Fruit fly (Drosophila melanogaster) whole organism, embryonic: ENCODE data around the gene PGAP2.
A peak's percentile ranks its signal among the peaks of the same experiment; 100 is the strongest.

Experiments
- Ada2b ChIP-seq: fragments of 200-800 bp; sonication (Bioruptor generic); IDR thresholded peaks from 2 replicates; pipeline ENCODE4 v1.3.6; 2022; ENCODE audit warnings: missing biosample characterization, missing genetic modification characterization
- Atf3 ChIP-seq: fragments of 200-800 bp; sonication (Bioruptor generic); optimal IDR thresholded peaks from 3 replicates; lab custom pipeline; 2016; ENCODE audit warnings: missing biosample characterization, missing genetic modification characterization
- BEAF-32 ChIP-seq: fragments of 200-800 bp; sonication (Bioruptor generic); optimal IDR thresholded peaks from 3 replicates; lab custom pipeline; 2017; ENCODE audit warnings: missing biosample characterization, missing genetic modification characterization, mild to moderate bottlenecking, moderate library complexity, missing genetic modification reagents
- CG10209 ChIP-seq: fragments of 200-800 bp; sonication (Bioruptor generic); optimal IDR thresholded peaks from 3 replicates; lab custom pipeline; 2017; ENCODE audit warnings: missing biosample characterization, mild to moderate bottlenecking, missing genetic modification characterization, missing genetic modification reagents
- CG10959 ChIP-seq: fragments of 200-800 bp; sonication (Bioruptor generic); IDR thresholded peaks from 2 replicates; pipeline ENCODE4 v1.3.6; 2022; ENCODE audit warnings: missing biosample characterization, missing genetic modification characterization
- CG11456 ChIP-seq: fragments of 200-800 bp; sonication (Bioruptor generic); IDR thresholded peaks from 3 replicates; pipeline ENCODE4 v1.3.6; 2022; ENCODE audit warnings: missing biosample characterization, missing genetic modification characterization
- CG11504 ChIP-seq: fragments of 200-800 bp; sonication (Bioruptor generic); optimal IDR thresholded peaks from 3 replicates; lab custom pipeline; 2019; ENCODE audit warnings: missing biosample characterization, mild to moderate bottlenecking, missing genetic modification characterization, moderate library complexity
- CG14050 ChIP-seq: fragments of 200-800 bp; sonication (Bioruptor generic); IDR thresholded peaks from 3 replicates; pipeline ENCODE4 v1.3.6; 2022; ENCODE audit warnings: missing biosample characterization, missing genetic modification characterization
- CG17328 ChIP-seq: fragments of 200-800 bp; sonication (Bioruptor generic); IDR thresholded peaks from 2 replicates; pipeline ENCODE4 v1.3.6; 2022; ENCODE audit warnings: missing biosample characterization, missing genetic modification characterization
- CG18011 ChIP-seq: fragments of 200-800 bp; sonication (Bioruptor generic); optimal IDR thresholded peaks from 2 replicates; lab custom pipeline; 2017; ENCODE audit warnings: missing biosample characterization, missing genetic modification characterization, mild to moderate bottlenecking, moderate library complexity, missing genotype
- CG18262 ChIP-seq: fragments of 200-800 bp; optimal IDR thresholded peaks from 3 replicates; lab custom pipeline; 2019; ENCODE audit warnings: missing biosample characterization, mild to moderate bottlenecking, missing genetic modification characterization, moderate library complexity
- CG31365 ChIP-seq: fragments of 200-800 bp; sonication (Bioruptor generic); optimal IDR thresholded peaks from 2 replicates; lab custom pipeline; 2018; ENCODE audit warnings: missing biosample characterization, mild to moderate bottlenecking, missing genetic modification characterization
- CG31441 ChIP-seq: fragments of 200-800 bp; sonication (Bioruptor generic); IDR thresholded peaks from 2 replicates; pipeline ENCODE4 v1.3.6; 2022; ENCODE audit warnings: missing biosample characterization, missing genetic modification characterization
- CG32532 ChIP-seq: fragments of 200-800 bp; sonication (Bioruptor generic); IDR thresholded peaks from 2 replicates; pipeline ENCODE4 v1.3.6; 2022; ENCODE audit warnings: missing biosample characterization, missing genetic modification characterization
- CG34224 ChIP-seq: fragments of 200-800 bp; sonication (Bioruptor generic); IDR thresholded peaks from 3 replicates; pipeline ENCODE4 v1.3.6; 2022; ENCODE audit warnings: missing biosample characterization, missing genetic modification characterization; ENCODE audit not compliant: partially characterized antibody
- CG3847 ChIP-seq: fragments of 200-800 bp; sonication (Bioruptor generic); IDR thresholded peaks from 2 replicates; pipeline ENCODE4 v1.3.6; 2022; ENCODE audit warnings: missing biosample characterization, missing genetic modification characterization
- CG4328 ChIP-seq: fragments of 200-800 bp; sonication (Bioruptor generic); optimal IDR thresholded peaks from 3 replicates; lab custom pipeline; 2017; ENCODE audit warnings: missing biosample characterization, missing genetic modification reagents, missing genetic modification characterization
- CG4707 ChIP-seq: fragments of 200-800 bp; sonication (Bioruptor generic); optimal IDR thresholded peaks from 2 replicates; lab custom pipeline; 2018; ENCODE audit warnings: missing biosample characterization, mild to moderate bottlenecking, missing genetic modification characterization, moderate library complexity
- CG5245 ChIP-seq: fragments of 200-800 bp; sonication (Bioruptor generic); optimal IDR thresholded peaks from 3 replicates; lab custom pipeline; 2016; ENCODE audit warnings: missing biosample characterization, missing genetic modification characterization
- CG6175 ChIP-seq: fragments of 200-800 bp; sonication (Bioruptor generic); IDR thresholded peaks from 3 replicates; pipeline ENCODE4 v1.3.6; 2022; ENCODE audit warnings: missing biosample characterization, missing genetic modification characterization
- CG6272 ChIP-seq: fragments of 200-800 bp; sonication (Bioruptor generic); IDR thresholded peaks from 2 replicates; pipeline ENCODE4 v1.3.6; 2022; ENCODE audit warnings: missing biosample characterization, missing genetic modification characterization
- CG6654 ChIP-seq: fragments of 200-800 bp; sonication (Bioruptor generic); optimal IDR thresholded peaks from 2 replicates; lab custom pipeline; 2017; ENCODE audit warnings: missing biosample characterization, mild to moderate bottlenecking, missing genetic modification characterization
- CG8924 ChIP-seq: fragments of 200-800 bp; optimal IDR thresholded peaks from 3 replicates; lab custom pipeline; 2019; ENCODE audit warnings: missing biosample characterization, mild to moderate bottlenecking, missing genetic modification characterization, moderate library complexity
- CG9215 ChIP-seq: fragments of 200-800 bp; sonication (Bioruptor generic); IDR thresholded peaks from 2 replicates; pipeline ENCODE4 v1.3.6; 2022; ENCODE audit warnings: missing biosample characterization, missing genetic modification characterization
- CG9609 ChIP-seq: fragments of 200-800 bp; sonication (Bioruptor generic); optimal IDR thresholded peaks from 3 replicates; lab custom pipeline; 2016; ENCODE audit warnings: missing biosample characterization, missing genetic modification characterization
- CG9876 ChIP-seq: fragments of 200-800 bp; sonication (Bioruptor generic); optimal IDR thresholded peaks from 2 replicates; lab custom pipeline; 2016; ENCODE audit warnings: missing biosample characterization, missing genetic modification characterization
- CoRest ChIP-seq: fragments of 200-800 bp; sonication (Bioruptor generic); optimal IDR thresholded peaks from 3 replicates; lab custom pipeline; 2018; ENCODE audit warnings: missing biosample characterization, mild to moderate bottlenecking, missing genetic modification characterization, moderate library complexity
- Dip3 ChIP-seq: fragments of 200-800 bp; sonication (Bioruptor generic); optimal IDR thresholded peaks from 3 replicates; lab custom pipeline; 2016; ENCODE audit warnings: missing biosample characterization, missing genetic modification characterization
- Doc3 ChIP-seq: fragments of 200-800 bp; sonication (Bioruptor generic); IDR thresholded peaks from 3 replicates; pipeline ENCODE4 v1.3.6; 2022; ENCODE audit warnings: missing biosample characterization, missing genetic modification characterization; ENCODE audit not compliant: partially characterized antibody
- Ets65A ChIP-seq: fragments of 200-800 bp; sonication (Bioruptor generic); peaks from one replicate; lab custom pipeline; 2016; ENCODE audit warnings: missing biosample characterization, missing genetic modification characterization
- Hey ChIP-seq: fragments of 200-800 bp; sonication (Bioruptor generic); optimal IDR thresholded peaks from 3 replicates; lab custom pipeline; 2018; ENCODE audit warnings: missing biosample characterization, mild to moderate bottlenecking, missing genetic modification characterization
- Hr3 ChIP-seq: fragments of 200-800 bp; sonication (Bioruptor generic); optimal IDR thresholded peaks from 3 replicates; lab custom pipeline; 2016; ENCODE audit warnings: missing biosample characterization, missing genetic modification characterization
- NfI ChIP-seq: fragments of 200-800 bp; sonication (Bioruptor generic); optimal IDR thresholded peaks from 3 replicates; lab custom pipeline; 2018; ENCODE audit warnings: missing biosample characterization, mild to moderate bottlenecking, missing genetic modification characterization, moderate library complexity
- Spps ChIP-seq: fragments of 200-800 bp; sonication (Bioruptor generic); optimal IDR thresholded peaks from 2 replicates; lab custom pipeline; 2018; ENCODE audit warnings: missing biosample characterization, mild to moderate bottlenecking, missing genetic modification characterization
- abd-A ChIP-seq: fragments of 200-800 bp; sonication (Bioruptor generic); optimal IDR thresholded peaks from 3 replicates; lab custom pipeline; 2019; ENCODE audit warnings: missing biosample characterization, mild to moderate bottlenecking, missing genetic modification characterization, moderate library complexity
- bsh ChIP-seq, 2 experiments: fragments of 200-800 bp; sonication (Bioruptor generic); optimal IDR thresholded peaks; 2 replicates each; lab custom pipeline; 2017 to 2018; ENCODE audit warnings: mild to moderate bottlenecking in 2 of 2, missing biosample characterization in 2 of 2, missing genetic modification characterization in 2 of 2, moderate library complexity in 1 of 2
- cas ChIP-seq: fragments of 200-800 bp; sonication (Bioruptor generic); IDR thresholded peaks from 2 replicates; pipeline ENCODE4 v1.3.6; 2022; ENCODE audit warnings: missing biosample characterization, missing genetic modification characterization
- dm ChIP-seq: fragments of 200-800 bp; sonication (Bioruptor generic); optimal IDR thresholded peaks from 3 replicates; lab custom pipeline; 2016; ENCODE audit warnings: missing biosample characterization, missing genetic modification characterization
- dmrt99B ChIP-seq: fragments of 200-800 bp; sonication (Bioruptor generic); optimal IDR thresholded peaks from 2 replicates; lab custom pipeline; 2018; ENCODE audit warnings: missing biosample characterization, mild to moderate bottlenecking, missing genetic modification characterization, moderate library complexity
- emc ChIP-seq: fragments of 200-800 bp; sonication (Bioruptor generic); optimal IDR thresholded peaks from 2 replicates; lab custom pipeline; 2016; ENCODE audit warnings: missing biosample characterization, missing genetic modification characterization
- exex ChIP-seq: fragments of 200-800 bp; sonication (Bioruptor generic); optimal IDR thresholded peaks from 4 replicates; lab custom pipeline; 2018; ENCODE audit warnings: missing biosample characterization, mild to moderate bottlenecking, missing genetic modification characterization, moderate library complexity
- ftz-f1 ChIP-seq: fragments of 200-800 bp; sonication (Bioruptor generic); optimal IDR thresholded peaks from 2 replicates; lab custom pipeline; 2016; ENCODE audit warnings: missing biosample characterization, missing genetic modification characterization
- jumu ChIP-seq: fragments of 200-800 bp; sonication (Bioruptor generic); optimal IDR thresholded peaks from 3 replicates; lab custom pipeline; 2016; ENCODE audit warnings: missing biosample characterization, missing genetic modification characterization
- sima ChIP-seq: fragments of 200-800 bp; sonication (Bioruptor generic); optimal IDR thresholded peaks from 2 replicates; lab custom pipeline; 2016; ENCODE audit warnings: missing biosample characterization, missing genetic modification characterization
- slou ChIP-seq: fragments of 200-800 bp; sonication (Bioruptor generic); optimal IDR thresholded peaks from 3 replicates; lab custom pipeline; 2016; ENCODE audit warnings: missing biosample characterization, missing genetic modification characterization
- sqz ChIP-seq: fragments of 200-800 bp; sonication (Bioruptor generic); optimal IDR thresholded peaks from 3 replicates; lab custom pipeline; 2018; ENCODE audit warnings: missing biosample characterization, mild to moderate bottlenecking, missing genetic modification characterization
- sug ChIP-seq: fragments of 200-800 bp; optimal IDR thresholded peaks from 2 replicates; lab custom pipeline; 2019; ENCODE audit warnings: missing biosample characterization, mild to moderate bottlenecking, missing genetic modification characterization, moderate library complexity
- toy ChIP-seq: fragments of 200-800 bp; sonication (Bioruptor generic); IDR thresholded peaks from 2 replicates; pipeline ENCODE4 v1.3.6; 2022; ENCODE audit warnings: missing biosample characterization, missing genetic modification characterization
- trem ChIP-seq: fragments of 200-800 bp; optimal IDR thresholded peaks from 3 replicates; lab custom pipeline; 2019; ENCODE audit warnings: missing biosample characterization, mild to moderate bottlenecking, missing genetic modification characterization, moderate library complexity
- vfl ChIP-seq: fragments of 200-800 bp; sonication (Bioruptor generic); optimal IDR thresholded peaks from 2 replicates; lab custom pipeline; 2016; ENCODE audit warnings: missing biosample characterization, missing genetic modification characterization
- zfh1 ChIP-seq: fragments of 200-800 bp; sonication (Bioruptor generic); IDR thresholded peaks from 3 replicates; pipeline ENCODE4 v1.3.6; 2022; ENCODE audit warnings: missing biosample characterization, missing genetic modification characterization

PGAP2 gene

dm6 chr2L:841708-842107, 22.4 kb upstream of the PGAP2 start (continued):
- peak; percentile 70 to 86 for TF ChIP-seq bsh (GFP tag; optimal IDR thresholded peaks at IDR 0.05; lab: Kevin White, UChicago)
- peak; percentile 48 for TF ChIP-seq sug (tag; lab: Kevin White, UChicago)
- peak; percentile 69 for TF ChIP-seq CoRest
- TF ChIP-seq CG6654 (GFP tag; lab: Kevin White, UChicago): peak; percentile 39
- peak; percentile 75 for TF ChIP-seq vfl (GFP tag; lab: Kevin White, UChicago)
- TF ChIP-seq CG8924: peak; percentile 51
- peak; percentile 74 for TF ChIP-seq CG11504 (tag; lab: Kevin White, UChicago)
- peak; percentile 47; the same call in 1 of the 2 replicates for TF ChIP-seq CG31441 (GFP tag; lab: Robert Waterston, UW)
- TF ChIP-seq dmrt99B (tag; lab: Kevin White, UChicago): peak; percentile 69
- peak; percentile 76 for TF ChIP-seq zfh1 (GFP tag; lab: Robert Waterston, UW)
- TF ChIP-seq Atf3 (GFP tag; lab: Kevin White, UChicago): peak; percentile 44
- no peak for TF ChIP-seq Doc3 (GFP tag; lab: Robert Waterston, UW)
- TF ChIP-seq Spps: peak; percentile 28
- TF ChIP-seq CG17328 (GFP tag; lab: Robert Waterston, UW): peak; percentile 69
- TF ChIP-seq CG9215 (GFP tag; lab: Robert Waterston, UW): peak; percentile 80
- TF ChIP-seq sima: no peak
- peak; percentile 33 for TF ChIP-seq jumu
- TF ChIP-seq exex: peak; percentile 24
- peak; percentile 85 for TF ChIP-seq CG11456 (GFP tag; lab: Robert Waterston, UW)
- TF ChIP-seq Hey (tag; lab: Kevin White, UChicago): no peak
- TF ChIP-seq dm (GFP tag; lab: Kevin White, UChicago): peak; percentile 29
- peak; percentile 61 for TF ChIP-seq Hr3 (GFP tag; lab: Kevin White, UChicago)
- peak; percentile 47 for TF ChIP-seq CG18011 (GFP tag; lab: Kevin White, UChicago)
- peak; percentile 84 for TF ChIP-seq CG6175 (GFP tag; lab: Robert Waterston, UW)
- no peak for TF ChIP-seq sqz (GFP tag; lab: Kevin White, UChicago)
- peak; percentile 82 for TF ChIP-seq Ada2b (GFP tag; lab: Robert Waterston, UW)
- TF ChIP-seq CG9609 (GFP tag; lab: Kevin White, UChicago): peak; percentile 77
- no peak for TF ChIP-seq emc
- TF ChIP-seq CG34224 (GFP tag; lab: Robert Waterston, UW): no peak
- peak; percentile 67 for TF ChIP-seq CG10209 (GFP tag; lab: Kevin White, UChicago)
- TF ChIP-seq CG18262 (tag; lab: Kevin White, UChicago): peak; percentile 67
- TF ChIP-seq CG10959: peak; percentile 61
- peak; percentile 93 for TF ChIP-seq Ets65A (GFP tag; lab: Kevin White, UChicago)
- peak; percentile 81 for TF ChIP-seq cas
- no peak for TF ChIP-seq CG31365
- peak; percentile 79 for TF ChIP-seq CG3847 (GFP tag; lab: Robert Waterston, UW)
- peak; percentile 44; the same call in 2 of the 3 replicates for TF ChIP-seq CG14050
- peak; percentile 15 for TF ChIP-seq trem (tag; lab: Kevin White, UChicago)
- peak; percentile 24 for TF ChIP-seq CG4328 (GFP tag; lab: Kevin White, UChicago)
- TF ChIP-seq CG6272 (GFP tag; lab: Robert Waterston, UW): peak; percentile 70
- peak; percentile 94 for TF ChIP-seq CG32532
- peak; percentile 38 for TF ChIP-seq CG5245 (GFP tag; lab: Kevin White, UChicago)
- TF ChIP-seq BEAF-32: no peak
- peak; percentile 70 for TF ChIP-seq NfI (GFP tag; lab: Kevin White, UChicago)
- TF ChIP-seq toy (GFP tag; lab: Robert Waterston, UW): peak; percentile 58; the same call in 1 of the 2 replicates
- no peak for TF ChIP-seq slou (GFP tag; lab: Kevin White, UChicago)
- TF ChIP-seq ftz-f1 (GFP tag; lab: Kevin White, UChicago): peak; percentile 38
- peak; percentile 11 for TF ChIP-seq CG4707 (GFP tag; lab: Kevin White, UChicago)
- TF ChIP-seq abd-A (tag; lab: Kevin White, UChicago): no peak
- peak; percentile 83 for TF ChIP-seq Dip3 (GFP tag; lab: Kevin White, UChicago)
- TF ChIP-seq CG9876 (GFP tag; lab: Kevin White, UChicago): peak; percentile 29
